Worm (Caenorhabditis elegans) whole organism, late embryonic: Measurements from ENCODE around the gene nhx-4.

Source experiments
- C08G9.2 ChIP-seq: sonication (generic microtip); optimal IDR thresholded peaks from 2 replicates; lab custom pipeline; 2016; ENCODE audit warnings: mild to moderate bottlenecking, missing genetic modification characterization, moderate library complexity, missing compliant biosample characterization
- ama-1 ChIP-seq: fragments of 150-350 bp; optimal IDR thresholded peaks from 2 replicates; lab custom pipeline; 2014
- ceh-22 ChIP-seq: sonication (generic microtip); optimal IDR thresholded peaks from 2 replicates; lab custom pipeline; 2017; ENCODE audit warnings: missing biosample characterization, missing genetic modification characterization
- ceh-45 ChIP-seq: fragments of 200-800 bp; sonication (Bioruptor generic); IDR thresholded peaks from 2 replicates; pipeline ENCODE4 v1.3.6; 2022; ENCODE audit warnings: missing genetic modification reagents, missing genetic modification characterization, missing compliant biosample characterization
- ceh-6 ChIP-seq: fragments of 200-800 bp; sonication (Bioruptor generic); optimal IDR thresholded peaks from 2 replicates; lab custom pipeline; 2018; ENCODE audit warnings: mild to moderate bottlenecking, missing genetic modification characterization, missing compliant biosample characterization
- ceh-9 ChIP-seq: sonication (generic microtip); optimal IDR thresholded peaks from 2 replicates; lab custom pipeline; 2016; ENCODE audit warnings: mild to moderate bottlenecking, missing genetic modification characterization, inconsistent platforms, missing compliant biosample characterization
- elt-2 ChIP-seq: sonication (generic microtip); optimal IDR thresholded peaks from 2 replicates; lab custom pipeline; 2016; ENCODE audit warnings: missing genetic modification reagents, missing genetic modification characterization, missing compliant biosample characterization
- elt-4 ChIP-seq: sonication (generic microtip); optimal IDR thresholded peaks from 2 replicates; lab custom pipeline; 2016; ENCODE audit warnings: missing genetic modification characterization, missing compliant biosample characterization
- fax-1 ChIP-seq: sonication (generic microtip); optimal IDR thresholded peaks from 2 replicates; lab custom pipeline; 2016; ENCODE audit warnings: missing genotype, missing genetic modification characterization, missing compliant biosample characterization
- hlh-6 ChIP-seq: sonication (generic microtip); optimal IDR thresholded peaks from 2 replicates; lab custom pipeline; 2016; ENCODE audit warnings: missing genotype, missing genetic modification characterization, missing compliant biosample characterization
- mec-3 ChIP-seq: sonication (generic microtip); optimal IDR thresholded peaks from 2 replicates; lab custom pipeline; 2016; ENCODE audit warnings: borderline replicate concordance, missing genetic modification characterization, missing compliant biosample characterization
- pqm-1 ChIP-seq: sonication (generic microtip); optimal IDR thresholded peaks from 2 replicates; lab custom pipeline; 2016; ENCODE audit warnings: missing genetic modification characterization, missing compliant biosample characterization
- zip-5 ChIP-seq: sonication (generic microtip); optimal IDR thresholded peaks from 2 replicates; lab custom pipeline; 2016; ENCODE audit warnings: missing genetic modification characterization, missing compliant biosample characterization

- TF ChIP-seq ama-1 (lab: Kevin White, UChicago), result no peak
- TF ChIP-seq ceh-9 (tag; lab: Kevin White, UChicago), result no peak
- no peak for TF ChIP-seq fax-1 (tag; lab: Kevin White, UChicago)
- no peak for TF ChIP-seq ceh-22 (tag; lab: Kevin White, UChicago)
- TF ChIP-seq ceh-45 (GFP tag; lab: Robert Waterston, UW), result no peak
- no peak for TF ChIP-seq C08G9.2
- TF ChIP-seq ceh-6 (GFP tag; lab: Kevin White, UChicago), result no peak
- TF ChIP-seq elt-2, result no peak
- no peak for TF ChIP-seq hlh-6 (tag; lab: Kevin White, UChicago)
- no peak for TF ChIP-seq mec-3
- TF ChIP-seq zip-5, result no peak
- no peak for TF ChIP-seq elt-4 (tag; lab: Kevin White, UChicago)
- TF ChIP-seq pqm-1 (tag; lab: Kevin White, UChicago), result no peak
Measured at ce11 chrX:6899848-6900247, 14.2 kb upstream of the nhx-4 start, which contains the start of gene F14B8.4.
